Fruit fly (Drosophila melanogaster) whole organism: ENCODE measurements around the gene SmE.

Experiments
- Dll ChIP-seq: fragments of >200 bp; optimal IDR thresholded peaks from 2 replicates; lab custom pipeline; 2017
- pan ChIP-seq: fragments of >200 bp; optimal IDR thresholded peaks from 2 replicates; lab custom pipeline; 2017
- psq ChIP-seq: fragments of >200 bp; optimal IDR thresholded peaks from 2 replicates; lab custom pipeline; 2017

DNA sequence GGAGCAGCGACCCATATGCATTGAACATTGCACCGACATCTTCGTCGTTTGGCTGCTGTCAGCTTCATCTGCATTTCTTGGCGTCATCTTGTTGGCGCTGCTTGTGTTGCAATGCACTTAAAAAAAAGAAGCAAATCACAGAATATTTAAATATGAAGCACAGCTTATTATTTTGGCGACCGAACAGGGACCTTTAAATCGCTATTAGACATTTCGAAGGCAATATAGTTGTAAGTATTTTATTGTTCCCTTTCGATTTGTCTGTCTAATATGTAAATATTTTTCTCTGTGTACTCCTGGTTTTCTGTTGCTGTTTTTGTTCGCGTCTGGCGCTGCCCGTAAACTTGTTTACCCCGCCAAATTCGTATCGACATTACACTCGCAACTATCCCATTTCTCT lies 14.7 kb upstream of the SmE start:
- TF ChIP-seq pan (lab: Kevin White, UChicago), result no peak
- TF ChIP-seq psq (lab: Kevin White, UChicago), result no peak
- TF ChIP-seq Dll, result no peak
